Fruit fly (Drosophila melanogaster): ENCODE measurements around the gene rpr.

rpr gene

dm6 chr3L:18349090-18349709 is 49.0 kb downstream of the rpr start (continued):
- TF ChIP-seq dmrt99B (tag; optimal IDR thresholded peaks at IDR 0.05) (no peak), CG3838 (GFP tag; optimal IDR thresholded peaks at IDR 0.05) (no peak), Hand (GFP tag; optimal IDR thresholded peaks at IDR 0.05) (no peak), CG14965 (GFP tag; optimal IDR thresholded peaks at IDR 0.05; ENCODE audit: borderline replicate concordance) (no peak), CG11560 (tag; IDR thresholded peaks at IDR 0.05) (no peak), en (GFP tag; optimal IDR thresholded peaks at IDR 0.05) (no peak), eyg (GFP tag; optimal IDR thresholded peaks at IDR 0.05) (no peak), grn (GFP tag; optimal IDR thresholded peaks at IDR 0.05) (peak; percentile 98), Pdp1 (GFP tag; optimal IDR thresholded peaks at IDR 0.05) (no peak), gem (tag; optimal IDR thresholded peaks at IDR 0.05) (peak; percentile 81), amos (GFP tag; IDR thresholded peaks at IDR 0.05; ENCODE audit: partially characterized antibody) (no peak), CG11456 (GFP tag; IDR thresholded peaks at IDR 0.05) (no peak), exex (tag; optimal IDR thresholded peaks at IDR 0.05) (no peak), gcm (GFP tag; optimal IDR thresholded peaks at IDR 0.05) (peak; percentile 55), fru (optimal IDR thresholded peaks at IDR 0.05) (no peak), Hr51 (GFP tag; optimal IDR thresholded peaks at IDR 0.05) (no peak), NC2α (GFP tag; optimal IDR thresholded peaks at IDR 0.05) (no peak), CG3065 (GFP tag; optimal IDR thresholded peaks at IDR 0.05) (no peak), caup (GFP tag; optimal IDR thresholded peaks at IDR 0.05; ENCODE audit: severe bottlenecking) (no peak), CG8359 (GFP tag; optimal IDR thresholded peaks at IDR 0.05; ENCODE audit: borderline replicate concordance) (no peak), Chrac-16 (GFP tag; optimal IDR thresholded peaks at IDR 0.05) (peak; percentile 42), Dref (GFP tag; IDR thresholded peaks at IDR 0.05) (no peak), crol (GFP tag; IDR thresholded peaks at IDR 0.05) (no peak), Poxn (GFP tag; IDR thresholded peaks at IDR 0.05) (no peak), Asciz (GFP tag; optimal IDR thresholded peaks at IDR 0.05) (no peak), jumu (GFP tag; optimal IDR thresholded peaks at IDR 0.05) (no peak), CG2202 (tag; optimal IDR thresholded peaks at IDR 0.05) (peak; percentile 56), mirr (GFP tag; optimal IDR thresholded peaks at IDR 0.05) (no peak), Atf6 (GFP tag; IDR thresholded peaks at IDR 0.05) (no peak), unc-4 (GFP tag; IDR thresholded peaks at IDR 0.05; ENCODE audit: partially characterized antibody) (no peak), CG2678 (tag; optimal IDR thresholded peaks at IDR 0.05) (no peak), kay (GFP tag; optimal IDR thresholded peaks at IDR 0.05) (no peak), CTCF (GFP tag; optimal IDR thresholded peaks at IDR 0.05) (no peak), sisA (GFP tag; IDR thresholded peaks at IDR 0.05) (peak; percentile 36; the same call in 1 of the 2 replicates), E2f1 (GFP tag; IDR thresholded peaks at IDR 0.05) (no peak), CG9932 (GFP tag; IDR thresholded peaks at IDR 0.05) (no peak), Hey (tag; optimal IDR thresholded peaks at IDR 0.05) (no peak), pita (GFP tag; optimal IDR thresholded peaks at IDR 0.05) (no peak), CG6175 (GFP tag; IDR thresholded peaks at IDR 0.05) (no peak), usp (GFP tag; optimal IDR thresholded peaks at IDR 0.05) (no peak), vnd (GFP tag; IDR thresholded peaks at IDR 0.05; ENCODE audit: partially characterized antibody) (no peak), run (tag; optimal IDR thresholded peaks at IDR 0.05) (no peak), CG14710 (tag; optimal IDR thresholded peaks at IDR 0.05) (peak; percentile 64), CG13296 (GFP tag; optimal IDR thresholded peaks at IDR 0.05) (no peak), sr (GFP tag; IDR thresholded peaks at IDR 0.05) (no peak), CG16863 (GFP tag; optimal IDR thresholded peaks at IDR 0.05) (no peak), Abd-B (GFP tag; optimal IDR thresholded peaks at IDR 0.05) (no peak), pfk (GFP tag; optimal IDR thresholded peaks at IDR 0.05) (no peak), sob (GFP tag; IDR thresholded peaks at IDR 0.05) (no peak), mam (GFP tag; optimal IDR thresholded peaks at IDR 0.05) (no peak), Awh (GFP tag; IDR thresholded peaks at IDR 0.05) (no peak)

All from whole organism, embryonic.